Fruit fly (Drosophila melanogaster): ENCODE measurements around the gene CG13784.

The CG13784 gene

dm6 chr2L:7258105-7258504, 38.3 kb upstream of the CG13784 start (continued):
- TF ChIP-seq ssp (GFP tag; IDR thresholded peaks at IDR 0.05), result peak; percentile 31; the same call in 1 of the 2 replicates
- TF ChIP-seq Pdp1 (GFP tag; optimal IDR thresholded peaks at IDR 0.05), result peak; percentile 45 to 54
- peak; percentile 50 for TF ChIP-seq CG2120 (GFP tag; optimal IDR thresholded peaks at IDR 0.05)
- no peak for TF ChIP-seq pfk (GFP tag; optimal IDR thresholded peaks at IDR 0.05)
- TF ChIP-seq ci (GFP tag; IDR thresholded peaks at IDR 0.05), result peak; percentile 81
- 0 out of 2 replicates have a peak, but pooled peaks have one; percentile 41 for TF ChIP-seq CG11247 (GFP tag; IDR thresholded peaks at IDR 0.05)
- peak; percentile 18 for TF ChIP-seq Bteb2 (GFP tag; optimal IDR thresholded peaks at IDR 0.05)
- no peak for TF ChIP-seq CG1529 (GFP tag; optimal IDR thresholded peaks at IDR 0.05)
- TF ChIP-seq B-H1 (GFP tag; IDR thresholded peaks at IDR 0.05), result no peak
- no peak for TF ChIP-seq dan (GFP tag; IDR thresholded peaks at IDR 0.05)
- peak; percentile 36; the same call in 1 of the 3 replicates for TF ChIP-seq tgo (GFP tag; IDR thresholded peaks at IDR 0.05)
- peak; percentile 53 for TF ChIP-seq caup (GFP tag; optimal IDR thresholded peaks at IDR 0.05; ENCODE audit: severe bottlenecking)
- peak; percentile 20 for TF ChIP-seq twi (tag; optimal IDR thresholded peaks at IDR 0.05)
- peak; percentile 41 for TF ChIP-seq CG18764 (GFP tag; optimal IDR thresholded peaks at IDR 0.05)
- no peak for TF ChIP-seq sd (tag; optimal IDR thresholded peaks at IDR 0.05)
- peak; percentile 29; the same call in 1 of the 2 replicates for TF ChIP-seq Xrp1 (GFP tag; IDR thresholded peaks at IDR 0.05)
- TF ChIP-seq CTCF (GFP tag; optimal IDR thresholded peaks at IDR 0.05), result peak; percentile 99
- peak; percentile 78 for TF ChIP-seq CG5245 (GFP tag; optimal IDR thresholded peaks at IDR 0.05)
- TF ChIP-seq CrebB (tag; optimal IDR thresholded peaks at IDR 0.05), result no peak
- TF ChIP-seq CG10654 (GFP tag; optimal IDR thresholded peaks at IDR 0.05), result peak; percentile 30
- peak; percentile 34 for TF ChIP-seq HHEX (GFP tag; optimal IDR thresholded peaks at IDR 0.05)
- no peak for TF ChIP-seq Usf (GFP tag; optimal IDR thresholded peaks at IDR 0.05)
- TF ChIP-seq CG12942 (GFP tag; optimal IDR thresholded peaks at IDR 0.05), result peak; percentile 10
- no peak for TF ChIP-seq unc-4 (GFP tag; IDR thresholded peaks at IDR 0.05; ENCODE audit: partially characterized antibody)
- peak; percentile 8 for TF ChIP-seq fu2 (GFP tag; optimal IDR thresholded peaks at IDR 0.05)
- TF ChIP-seq CG10979 (tag; optimal IDR thresholded peaks at IDR 0.05), result no peak
- no peak for TF ChIP-seq CG5180 (GFP tag; optimal IDR thresholded peaks at IDR 0.05)
- no peak for TF ChIP-seq zen2 (GFP tag; IDR thresholded peaks at IDR 0.05; ENCODE audit: partially characterized antibody)
- no peak for TF ChIP-seq mirr (GFP tag; optimal IDR thresholded peaks at IDR 0.05)
- TF ChIP-seq CG2129 (GFP tag; IDR thresholded peaks at IDR 0.05; ENCODE audit: partially characterized antibody), result no peak
- TF ChIP-seq ewg (GFP tag; optimal IDR thresholded peaks at IDR 0.05), result peak; percentile 8
- TF ChIP-seq Deaf1 (tag; optimal IDR thresholded peaks at IDR 0.05), result peak; percentile 5
- TF ChIP-seq CG10209 (GFP tag; optimal IDR thresholded peaks at IDR 0.05), result peak; percentile 44
- TF ChIP-seq Rx (GFP tag; IDR thresholded peaks at IDR 0.05), result 0 out of 2 replicates have a peak, but pooled peaks have one; percentile 34
- TF ChIP-seq CG7556 (GFP tag; optimal IDR thresholded peaks at IDR 0.05), result no peak
- TF ChIP-seq Dek (tag; optimal IDR thresholded peaks at IDR 0.05), result peak; percentile 13
- peak; percentile 60 for TF ChIP-seq Meics (GFP tag; optimal IDR thresholded peaks at IDR 0.05)
- peak; percentile 38 for TF ChIP-seq CG8089 (GFP tag; optimal IDR thresholded peaks at IDR 0.05)
- TF ChIP-seq Dp (GFP tag; optimal IDR thresholded peaks at IDR 0.05), result peak; percentile 82
- peak; percentile 71 for TF ChIP-seq NFAT (GFP tag; IDR thresholded peaks at IDR 0.05)
- TF ChIP-seq Poxn (GFP tag; IDR thresholded peaks at IDR 0.05), result no peak
- TF ChIP-seq stc (GFP tag; IDR thresholded peaks at IDR 0.05), result no peak
- TF ChIP-seq CG10462 (GFP tag; optimal IDR thresholded peaks at IDR 0.05), result no peak
- peak; percentile 22 for TF ChIP-seq cato (GFP tag; optimal IDR thresholded peaks at IDR 0.05; ENCODE audit: borderline replicate concordance)
- peak; percentile 64; the same call in 2 of the 3 replicates for TF ChIP-seq zfh1 (GFP tag; IDR thresholded peaks at IDR 0.05)
- TF ChIP-seq Ssrp (tag; optimal IDR thresholded peaks at IDR 0.05), result peak; percentile 24
- peak; percentile 84 for TF ChIP-seq Rfx (GFP tag; IDR thresholded peaks at IDR 0.05)
- peak; percentile 16 for TF ChIP-seq slp2 (GFP tag; optimal IDR thresholded peaks at IDR 0.05)
- TF ChIP-seq CG13624 (GFP tag; optimal IDR thresholded peaks at IDR 0.05), result peak; percentile 1
- TF ChIP-seq maf-S (GFP tag; optimal IDR thresholded peaks at IDR 0.05), result peak; percentile 39
- TF ChIP-seq CG9817 (tag; optimal IDR thresholded peaks at IDR 0.05), result peak; percentile 62

All from whole organism, embryonic.